Worm (Caenorhabditis elegans) whole organism, early embryonic: ENCODE measurements around the gene T24H7.8.

ENCODE experiments used
- B0310.2 ChIP-seq: sonication (generic microtip); optimal IDR thresholded peaks from 2 replicates; lab custom pipeline; 2016; ENCODE audit warnings: mild to moderate bottlenecking, missing genetic modification characterization, missing compliant biosample characterization
- F13C5.2 ChIP-seq: sonication (generic microtip); optimal IDR thresholded peaks from 2 replicates; lab custom pipeline; 2017; ENCODE audit warnings: mild to moderate bottlenecking, missing genetic modification characterization, inconsistent platforms, missing compliant biosample characterization
- aly-1 ChIP-seq: sonication (generic microtip); optimal IDR thresholded peaks from 2 replicates; lab custom pipeline; 2016; ENCODE audit warnings: missing genetic modification characterization, missing compliant biosample characterization
- ama-1 ChIP-seq: fragments of 150-350 bp; optimal IDR thresholded peaks from 2 replicates; lab custom pipeline; 2014
- ceh-13 ChIP-seq: fragments of 200-800 bp; sonication (Bioruptor generic); optimal IDR thresholded peaks from 2 replicates; lab custom pipeline; 2018; ENCODE audit warnings: mild to moderate bottlenecking, missing genetic modification characterization, missing compliant biosample characterization
- ceh-36 ChIP-seq: sonication (generic microtip); optimal IDR thresholded peaks from 2 replicates; lab custom pipeline; 2016; ENCODE audit warnings: missing genetic modification characterization, inconsistent platforms, missing compliant biosample characterization
- ets-7 ChIP-seq: sonication (generic microtip); optimal IDR thresholded peaks from 2 replicates; lab custom pipeline; 2016; ENCODE audit warnings: missing genotype, missing genetic modification characterization, missing compliant biosample characterization
- flt-1 ChIP-seq: fragments of 200-800 bp; sonication (Bioruptor generic); IDR thresholded peaks from 2 replicates; pipeline ENCODE4 v1.3.6; 2022; ENCODE audit warnings: missing genetic modification characterization, missing compliant biosample characterization
- hmbx-1 ChIP-seq: sonication (generic microtip); optimal IDR thresholded peaks from 2 replicates; lab custom pipeline; 2016; ENCODE audit warnings: mild to moderate bottlenecking, missing genetic modification characterization, missing compliant biosample characterization
- hmg-4 ChIP-seq: fragments of 200-800 bp; sonication (Bioruptor generic); optimal IDR thresholded peaks from 2 replicates; lab custom pipeline; 2018; ENCODE audit warnings: mild to moderate bottlenecking, missing genetic modification characterization, missing compliant biosample characterization
- hnd-1 ChIP-seq: sonication (generic microtip); optimal IDR thresholded peaks from 2 replicates; lab custom pipeline; 2016; ENCODE audit warnings: missing genetic modification characterization, missing compliant biosample characterization
- pes-1 ChIP-seq: fragments of 200-800 bp; sonication (Bioruptor generic); IDR thresholded peaks from 2 replicates; pipeline ENCODE4 v1.3.6; 2022; ENCODE audit warnings: missing genetic modification reagents, missing genetic modification characterization, missing compliant biosample characterization
- scrt-1 ChIP-seq: fragments of 200-800 bp; sonication (Bioruptor generic); IDR thresholded peaks from 2 replicates; pipeline ENCODE4 v1.3.6; 2022; ENCODE audit warnings: missing genetic modification characterization, missing compliant biosample characterization
- sea-1 ChIP-seq: fragments of 200-800 bp; sonication (Bioruptor generic); conservative IDR thresholded peaks from 2 replicates; pipeline ENCODE4 v1.3.6; 2022; ENCODE audit warnings: missing genetic modification characterization, missing compliant biosample characterization
- tbx-11 ChIP-seq: fragments of 200-800 bp; sonication (Bioruptor generic); IDR thresholded peaks from 2 replicates; pipeline ENCODE4 v1.3.6; 2022; ENCODE audit warnings: missing genetic modification characterization, missing compliant biosample characterization
- tbx-37 ChIP-seq: fragments of 200-800 bp; sonication (Bioruptor generic); conservative IDR thresholded peaks from 2 replicates; pipeline ENCODE4 v1.3.6; 2022; ENCODE audit warnings: missing genetic modification reagents, missing genetic modification characterization, missing compliant biosample characterization
- tra-4 ChIP-seq: sonication (generic microtip); optimal IDR thresholded peaks from 2 replicates; lab custom pipeline; 2017; ENCODE audit warnings: missing genetic modification characterization, missing compliant biosample characterization

The T24H7.8 gene

ce11 chrII:6219346-6219745 lies 22.5 kb upstream of the T24H7.8 start, which contains the start of gene mks-2:
TSS of gene mks-2 (minus strand) at chrII:6219446.
- no peak for TF ChIP-seq scrt-1 (GFP tag; lab: Robert Waterston, UW)
- TF ChIP-seq ceh-13 (GFP tag; lab: Kevin White, UChicago), result no peak
- TF ChIP-seq sea-1 (GFP tag; lab: Robert Waterston, UW), result no peak
- TF ChIP-seq hmg-4 (GFP tag; lab: Kevin White, UChicago), result no peak

- TF ChIP-seq tra-4 (tag; lab: Kevin White, UChicago), result no peak
- no peak for TF ChIP-seq scrt-1 (GFP tag; lab: Robert Waterston, UW)
- TF ChIP-seq ets-7 (tag; lab: Kevin White, UChicago), result no peak
- no peak for TF ChIP-seq aly-1
- TF ChIP-seq ama-1 (lab: Kevin White, UChicago), result no peak
- no peak for TF ChIP-seq flt-1 (GFP tag; lab: Robert Waterston, UW)
- TF ChIP-seq sea-1 (GFP tag; lab: Robert Waterston, UW), result no peak
- no peak for TF ChIP-seq ceh-36 (tag; lab: Kevin White, UChicago)
- no peak for TF ChIP-seq B0310.2 (tag; lab: Kevin White, UChicago)
- no peak for TF ChIP-seq hmg-4 (GFP tag; lab: Kevin White, UChicago)
Measured at ce11 chrII:6221470-6221869, 20.4 kb upstream of the T24H7.8 start.

- no peak for TF ChIP-seq ets-7 (tag; lab: Kevin White, UChicago)
- TF ChIP-seq aly-1, result no peak
- no peak for TF ChIP-seq tbx-37 (GFP tag; lab: Robert Waterston, UW)
- TF ChIP-seq tra-4 (tag; lab: Kevin White, UChicago), result no peak
- no peak for TF ChIP-seq hmbx-1 (tag; lab: Kevin White, UChicago)
- no peak for TF ChIP-seq ceh-13 (GFP tag; lab: Kevin White, UChicago)
- TF ChIP-seq flt-1 (GFP tag; lab: Robert Waterston, UW), result no peak
- no peak for TF ChIP-seq ceh-36 (tag; lab: Kevin White, UChicago)
- no peak for TF ChIP-seq tbx-11 (GFP tag; lab: Robert Waterston, UW)
- no peak for TF ChIP-seq F13C5.2 (tag; lab: Kevin White, UChicago)
- TF ChIP-seq sea-1 (GFP tag; lab: Robert Waterston, UW), result no peak
- TF ChIP-seq scrt-1 (GFP tag; lab: Robert Waterston, UW), result no peak
- no peak for TF ChIP-seq B0310.2 (tag; lab: Kevin White, UChicago)
- no peak for TF ChIP-seq hmg-4 (GFP tag; lab: Kevin White, UChicago)
- TF ChIP-seq hnd-1, result no peak
Measured at ce11 chrII:6222558-6222957, 19.3 kb upstream of the T24H7.8 start, which contains the start of gene C30B5.6. TSS of gene C30B5.6 (minus strand) at chrII:6222658.

- TF ChIP-seq F13C5.2 (tag; lab: Kevin White, UChicago) (no peak), sea-1 (GFP tag; lab: Robert Waterston, UW) (no peak), hmg-4 (GFP tag; lab: Kevin White, UChicago) (no peak), ceh-13 (GFP tag; lab: Kevin White, UChicago) (no peak), ama-1 (lab: Kevin White, UChicago) (no peak), ets-7 (tag; lab: Kevin White, UChicago) (no peak)
Measured at ce11 chrII:6223755-6224154, 18.1 kb upstream of the T24H7.8 start.

- no peak for TF ChIP-seq hmg-4 (GFP tag; lab: Kevin White, UChicago)
- no peak for TF ChIP-seq tbx-37 (GFP tag; lab: Robert Waterston, UW)
- TF ChIP-seq B0310.2 (tag; lab: Kevin White, UChicago), result no peak
- no peak for TF ChIP-seq hmbx-1 (tag; lab: Kevin White, UChicago)
- TF ChIP-seq F13C5.2 (tag; lab: Kevin White, UChicago), result no peak
- no peak for TF ChIP-seq ets-7 (tag; lab: Kevin White, UChicago)
- no peak for TF ChIP-seq sea-1 (GFP tag; lab: Robert Waterston, UW)
- TF ChIP-seq ceh-36 (tag; lab: Kevin White, UChicago), result no peak
- TF ChIP-seq pes-1 (GFP tag; lab: Robert Waterston, UW), result no peak
- TF ChIP-seq hnd-1, result no peak
Measured at ce11 chrII:6226995-6227394, 14.9 kb upstream of the T24H7.8 start, which contains the start of gene srsy-2. TSS of gene srsy-2 (minus strand) at chrII:6227095.

- TF ChIP-seq ama-1 (lab: Kevin White, UChicago) (no peak), sea-1 (GFP tag; lab: Robert Waterston, UW) (no peak), scrt-1 (GFP tag; lab: Robert Waterston, UW) (no peak), aly-1 (no peak), hnd-1 (no peak), ceh-36 (tag; lab: Kevin White, UChicago) (no peak), ets-7 (tag; lab: Kevin White, UChicago) (no peak), B0310.2 (tag; lab: Kevin White, UChicago) (no peak), pes-1 (GFP tag; lab: Robert Waterston, UW) (no peak), tbx-11 (GFP tag; lab: Robert Waterston, UW) (no peak), hmbx-1 (tag; lab: Kevin White, UChicago) (no peak), tbx-37 (GFP tag; lab: Robert Waterston, UW) (no peak), hmg-4 (GFP tag; lab: Kevin White, UChicago) (no peak), ceh-13 (GFP tag; lab: Kevin White, UChicago) (no peak), tra-4 (tag; lab: Kevin White, UChicago) (no peak), F13C5.2 (tag; lab: Kevin White, UChicago) (no peak), flt-1 (GFP tag; lab: Robert Waterston, UW) (no peak)
Measured at ce11 chrII:6230116-6230515, 11.7 kb upstream of the T24H7.8 start.

- TF ChIP-seq ama-1 (lab: Kevin White, UChicago) (no peak), ceh-13 (GFP tag; lab: Kevin White, UChicago) (no peak), tra-4 (tag; lab: Kevin White, UChicago) (no peak), ets-7 (tag; lab: Kevin White, UChicago) (no peak)
Measured at ce11 chrII:6235432-6236092, 6.3 kb upstream of the T24H7.8 start, which contains the start of gene T24H7.9. TSS of gene T24H7.9 (minus strand) at chrII:6235505.
